Worm (Caenorhabditis elegans) whole organism, L4 larva: ENCODE data around the gene idpa-3.

ENCODE experiments used
- F10B5.3 ChIP-seq: sonication (generic microtip); optimal IDR thresholded peaks from 2 replicates; lab custom pipeline; 2016; ENCODE audit warnings: mild to moderate bottlenecking, missing genetic modification characterization, missing compliant biosample characterization
- F26F4.8 ChIP-seq: fragments of 200-800 bp; sonication (Bioruptor generic); conservative IDR thresholded peaks from 2 replicates; pipeline ENCODE4 v1.3.6; 2022; ENCODE audit warnings: missing genetic modification characterization, missing compliant biosample characterization
- R02D3.7 ChIP-seq: fragments of 150-350 bp; sonication (generic microtip); optimal IDR thresholded peaks from 3 replicates; lab custom pipeline; 2014; ENCODE audit warnings: missing biosample characterization, missing genetic modification characterization
- T20F7.1 ChIP-seq: fragments of 200-800 bp; sonication (Bioruptor generic); optimal IDR thresholded peaks from 2 replicates; lab custom pipeline; 2018; ENCODE audit warnings: mild to moderate bottlenecking, missing genetic modification characterization, missing compliant biosample characterization
- Y5F2A.4 ChIP-seq: fragments of 200-800 bp; sonication (Bioruptor generic); optimal IDR thresholded peaks from 2 replicates; lab custom pipeline; 2018; ENCODE audit warnings: mild to moderate bottlenecking, missing genetic modification characterization, missing compliant biosample characterization
- Y75B8A.6 ChIP-seq: fragments of 200-800 bp; sonication (Bioruptor generic); IDR thresholded peaks from 2 replicates; pipeline ENCODE4 v1.3.6; 2022; ENCODE audit warnings: missing genetic modification reagents, missing genetic modification characterization, missing compliant biosample characterization
- ama-1 ChIP-seq: fragments of 150-350 bp; optimal IDR thresholded peaks from 2 replicates; lab custom pipeline; 2014; ENCODE audit warnings: inconsistent platforms, mixed read lengths
- arid-1 ChIP-seq: fragments of 200-800 bp; sonication (Bioruptor generic); conservative IDR thresholded peaks from 2 replicates; pipeline ENCODE4 v1.3.6; 2022; ENCODE audit warnings: missing genetic modification reagents, missing genetic modification characterization, missing compliant biosample characterization
- attf-4 ChIP-seq: sonication (generic microtip); optimal IDR thresholded peaks from 3 replicates; lab custom pipeline; 2017; ENCODE audit warnings: missing biosample characterization, missing genetic modification characterization
- ceh-20 ChIP-seq: fragments of 200-800 bp; sonication (Bioruptor generic); IDR thresholded peaks from 2 replicates; pipeline ENCODE4 v1.3.6; 2022; ENCODE audit warnings: missing genetic modification reagents, missing genetic modification characterization, missing compliant biosample characterization
- ceh-62 ChIP-seq: sonication (generic microtip); optimal IDR thresholded peaks from 2 replicates; lab custom pipeline; 2017; ENCODE audit warnings: missing biosample characterization, missing genetic modification characterization
- ces-1 ChIP-seq: fragments of 150-350 bp; sonication (generic microtip); optimal IDR thresholded peaks from 4 replicates; lab custom pipeline; 2014; ENCODE audit warnings: missing biosample characterization, missing genetic modification reagents, missing genetic modification characterization
- cey-2 ChIP-seq: sonication (generic microtip); optimal IDR thresholded peaks from 3 replicates; lab custom pipeline; 2017; ENCODE audit warnings: missing genetic modification characterization, mild to moderate bottlenecking, missing compliant biosample characterization, antibody characterized with exemption, borderline replicate concordance; ENCODE audit not compliant: insufficient read depth
- daf-12 ChIP-seq: fragments of 150-350 bp; optimal IDR thresholded peaks from 2 replicates; lab custom pipeline; 2014; ENCODE audit warnings: missing biosample characterization, missing genetic modification reagents, missing genetic modification characterization
- daf-16 ChIP-seq, 3 experiments: sonication (generic microtip); optimal IDR thresholded peaks; 2 replicates each; lab custom pipeline; 2016 to 2017; ENCODE audit warnings: missing genetic modification characterization in 3 of 3, missing genetic modification reagents in 3 of 3, mild to moderate bottlenecking in 2 of 3, missing compliant biosample characterization in 2 of 3, missing biosample characterization in 1 of 3, moderate library complexity in 1 of 3
- dmd-8 ChIP-seq: fragments of 200-800 bp; sonication (Bioruptor generic); IDR thresholded peaks from 2 replicates; pipeline ENCODE4 v1.3.6; 2022; ENCODE audit warnings: missing genetic modification characterization, missing compliant biosample characterization
- duxl-1 ChIP-seq: sonication (generic microtip); optimal IDR thresholded peaks from 2 replicates; lab custom pipeline; 2016; ENCODE audit warnings: mild to moderate bottlenecking, missing genetic modification characterization, moderate library complexity, missing compliant biosample characterization; ENCODE audit not compliant: poor library complexity
- egl-43 ChIP-seq: fragments of 200-800 bp; sonication (Bioruptor generic); IDR thresholded peaks from 2 replicates; pipeline ENCODE4 v1.3.6; 2022; ENCODE audit warnings: missing genetic modification reagents, missing genetic modification characterization, missing compliant biosample characterization
- fos-1 ChIP-seq: fragments of 150-350 bp; optimal IDR thresholded peaks from 2 replicates; lab custom pipeline; 2014; ENCODE audit warnings: missing biosample characterization, missing genetic modification characterization
- hlh-30 ChIP-seq: sonication (generic microtip); optimal IDR thresholded peaks from 2 replicates; lab custom pipeline; 2017; ENCODE audit warnings: antibody characterized with exemption, mild to moderate bottlenecking, missing genetic modification characterization, missing compliant biosample characterization; ENCODE audit not compliant: insufficient read depth
- jun-1 ChIP-seq: fragments of 150-350 bp; optimal IDR thresholded peaks from 2 replicates; lab custom pipeline; 2014; ENCODE audit warnings: missing biosample characterization, missing genetic modification reagents, missing genetic modification characterization
- lin-39 ChIP-seq: fragments of 150-350 bp; optimal IDR thresholded peaks from 2 replicates; lab custom pipeline; 2014; ENCODE audit warnings: missing biosample characterization, missing genetic modification reagents, missing genetic modification characterization
- lir-3 ChIP-seq: sonication (generic microtip); optimal IDR thresholded peaks from 2 replicates; lab custom pipeline; 2016; ENCODE audit warnings: mild to moderate bottlenecking, missing genetic modification characterization, missing compliant biosample characterization
- lsy-2 ChIP-seq, 2 experiments: fragments of 150-350 bp in 1 of 2; sonication (generic microtip) in 1 of 2; optimal IDR thresholded peaks; 2 replicates each; lab custom pipeline; 2014 to 2017; ENCODE audit warnings: missing biosample characterization in 2 of 2, missing genetic modification characterization in 2 of 2
- mdl-1 ChIP-seq, 2 experiments: fragments of 150-350 bp in 1 of 2; sonication (generic microtip) in 1 of 2; optimal IDR thresholded peaks; 2 replicates each; lab custom pipeline; 2014 to 2017; ENCODE audit warnings: missing biosample characterization in 2 of 2, missing genetic modification characterization in 2 of 2
- nhr-25 ChIP-seq: sonication (generic microtip); optimal IDR thresholded peaks from 2 replicates; lab custom pipeline; 2017; ENCODE audit warnings: missing genetic modification characterization, mild to moderate bottlenecking, missing compliant biosample characterization, antibody characterized with exemption, moderate library complexity, borderline replicate concordance; ENCODE audit not compliant: insufficient read depth
- nhr-41 ChIP-seq: fragments of 200-800 bp; sonication (Bioruptor generic); IDR thresholded peaks from 2 replicates; pipeline ENCODE4 v1.3.6; 2022; ENCODE audit warnings: missing genetic modification reagents, missing genetic modification characterization, missing compliant biosample characterization
- nhr-6 ChIP-seq: fragments of 150-350 bp; optimal IDR thresholded peaks from 2 replicates; lab custom pipeline; 2014; ENCODE audit warnings: missing biosample characterization, missing genetic modification characterization
- nhr-77 ChIP-seq: fragments of 150-350 bp; optimal IDR thresholded peaks from 2 replicates; lab custom pipeline; 2014; ENCODE audit warnings: missing biosample characterization, missing genetic modification characterization
- pha-4 ChIP-seq, 2 experiments: fragments of 150-350 bp in 1 of 2; fragments of 200-800 bp in 1 of 2; sonication (Bioruptor generic) in 1 of 2; IDR thresholded peaks in 1 of 2; optimal IDR thresholded peaks in 1 of 2; 2 replicates each; pipeline versions ENCODE4 v1.3.6 to Lab custom; 2014 to 2022; ENCODE audit warnings: missing genetic modification characterization in 2 of 2, missing genetic modification reagents in 2 of 2, missing biosample characterization in 1 of 2, missing compliant biosample characterization in 1 of 2
- saeg-2 ChIP-seq: fragments of 200-800 bp; sonication (Bioruptor generic); IDR thresholded peaks from 2 replicates; pipeline ENCODE4 v1.3.6; 2022; ENCODE audit warnings: missing genetic modification reagents, missing genetic modification characterization, missing compliant biosample characterization
- sdz-12 ChIP-seq: fragments of 200-800 bp; sonication (Bioruptor generic); optimal IDR thresholded peaks from 2 replicates; lab custom pipeline; 2018; ENCODE audit warnings: mild to moderate bottlenecking, missing genetic modification characterization, missing compliant biosample characterization
- set-16 ChIP-seq: fragments of 200-800 bp; sonication (Bioruptor generic); IDR thresholded peaks from 2 replicates; pipeline ENCODE4 v1.3.6; 2022; ENCODE audit warnings: missing genetic modification reagents, missing genetic modification characterization, missing compliant biosample characterization
- skn-1 ChIP-seq: fragments of 150-350 bp; optimal IDR thresholded peaks from 2 replicates; lab custom pipeline; 2014; ENCODE audit warnings: missing biosample characterization, missing genetic modification characterization
- spr-1 ChIP-seq: sonication (generic microtip); optimal IDR thresholded peaks from 2 replicates; lab custom pipeline; 2016; ENCODE audit warnings: mild to moderate bottlenecking, missing genetic modification characterization, missing compliant biosample characterization
- spr-3 ChIP-seq: fragments of 200-800 bp; sonication (Bioruptor generic); optimal IDR thresholded peaks from 2 replicates; lab custom pipeline; 2018; ENCODE audit warnings: mild to moderate bottlenecking, missing genetic modification characterization, missing compliant biosample characterization
- tag-97 ChIP-seq: fragments of 200-800 bp; sonication (Bioruptor generic); IDR thresholded peaks from 2 replicates; pipeline ENCODE4 v1.3.6; 2022; ENCODE audit warnings: missing genetic modification characterization, missing compliant biosample characterization
- unc-130 ChIP-seq: sonication (generic microtip); optimal IDR thresholded peaks from 2 replicates; lab custom pipeline; 2016; ENCODE audit warnings: missing genetic modification reagents, missing genetic modification characterization, missing compliant biosample characterization
- unc-62 ChIP-seq, 3 experiments: fragments of 150-350 bp in 1 of 3; sonication (generic microtip); optimal IDR thresholded peaks in 2 of 3; peaks in 1 of 3; 1 replicate in 1 of 3; 2 replicates in 2 of 3; lab custom pipeline; 2014 to 2017; ENCODE audit warnings: missing biosample characterization in 3 of 3, missing genetic modification characterization in 3 of 3, missing genetic modification reagents in 3 of 3, missing genotype in 1 of 3
- vab-7 ChIP-seq: fragments of 200-800 bp; sonication (Bioruptor generic); IDR thresholded peaks from 2 replicates; pipeline ENCODE4 v1.3.6; 2022; ENCODE audit warnings: missing genetic modification reagents, missing genetic modification characterization, missing compliant biosample characterization
- ztf-11 ChIP-seq: fragments of 150-350 bp; optimal IDR thresholded peaks from 2 replicates; lab custom pipeline; 2014; ENCODE audit warnings: missing biosample characterization, missing genetic modification characterization
- ztf-7 ChIP-seq: fragments of 150-350 bp; optimal IDR thresholded peaks from 2 replicates; lab custom pipeline; 2014; ENCODE audit warnings: missing biosample characterization, missing genetic modification characterization

Gene idpa-3

ce11 chrX:10372556-10372955 is 36.3 kb downstream of the idpa-3 start, which contains the start of gene Y49A10A.2 (continued):
- TF ChIP-seq sdz-12 (GFP tag; lab: Kevin White, UChicago) (no peak), hlh-30 (tag; lab: Kevin White, UChicago) (peak; percentile 10), lin-39 (no peak)

DNA sequence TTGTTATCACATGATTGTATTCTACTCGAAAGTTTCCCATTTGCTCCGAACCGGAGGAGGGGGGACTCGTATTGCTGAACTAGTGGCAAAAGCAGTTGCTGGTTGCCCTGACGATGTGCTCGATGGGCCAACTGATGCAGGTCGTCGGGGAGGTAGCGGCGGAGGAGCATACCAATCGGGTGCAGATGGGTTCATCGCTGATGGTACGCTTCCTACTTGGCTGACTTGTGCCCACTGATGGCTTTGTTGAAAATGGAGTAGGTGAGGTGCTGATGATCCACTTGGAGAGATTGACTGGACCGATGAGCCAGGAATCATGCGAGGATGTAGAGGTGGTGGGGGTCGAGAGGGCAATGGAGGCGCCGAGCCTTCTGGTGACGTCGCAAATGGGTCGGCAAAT is 37.3 kb downstream of the idpa-3 start:
- TF ChIP-seq egl-43 (GFP tag; lab: Robert Waterston, UW) = 0 out of 2 replicates have a peak, but pooled peaks have one; percentile 39
- TF ChIP-seq set-16 (GFP tag; lab: Robert Waterston, UW) = peak; percentile 66
- no peak for TF ChIP-seq spr-3 (GFP tag; lab: Kevin White, UChicago)

DNA sequence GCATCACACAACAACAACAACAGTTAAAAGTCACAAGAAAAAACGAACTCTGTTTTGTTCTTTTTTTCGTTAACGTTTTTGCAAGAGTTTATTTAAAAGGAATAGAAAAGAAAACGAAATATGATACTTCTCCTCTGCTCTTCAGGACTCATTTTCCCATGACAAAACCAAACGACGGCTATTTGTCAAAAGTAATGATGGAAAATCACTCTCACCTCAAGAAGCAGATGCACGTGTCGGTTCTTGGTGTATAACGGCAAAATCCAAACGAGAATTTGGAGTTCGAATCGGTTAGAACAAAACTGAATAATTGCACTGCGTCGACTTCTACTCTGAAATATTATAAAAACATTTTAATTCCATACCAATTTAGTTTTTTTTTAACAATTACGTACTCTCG is 40.8 kb downstream of the idpa-3 start:
- TF ChIP-seq unc-62 (GFP tag; optimal IDR thresholded peaks at IDR 0.05 in 1 of 2; lab: Kevin White, UChicago) = peak in 1 of 2 experiments; percentile 95
- TF ChIP-seq unc-62 (tag; optimal IDR thresholded peaks at IDR 0.05; lab: Kevin White, UChicago) = no peak
- TF ChIP-seq vab-7 (GFP tag; lab: Robert Waterston, UW) = no peak
- TF ChIP-seq, all 104 proteins: peak for 1

ce11 chrX:10377663-10378062 is 41.4 kb downstream of the idpa-3 start:
- TF ChIP-seq jun-1 (tag; lab: Kevin White, UChicago) (no peak), tag-97 (GFP tag; lab: Robert Waterston, UW) (no peak), set-16 (GFP tag; lab: Robert Waterston, UW) (no peak), nhr-25 (tag; lab: Kevin White, UChicago) (peak; percentile 67), ztf-11 (tag; lab: Kevin White, UChicago) (no peak), attf-4 (tag; lab: Kevin White, UChicago) (no peak), ces-1 (peak; percentile 50), R02D3.7 (tag; lab: Kevin White, UChicago) (no peak), ztf-7 (tag; lab: Kevin White, UChicago) (peak; percentile 67), ceh-62 (tag; lab: Kevin White, UChicago) (no peak), daf-16 (GFP tag; optimal IDR thresholded peaks at IDR 0.05; lab: Kevin White, UChicago) (peak in 1 of 2 experiments; percentile 76), daf-16 (tag; optimal IDR thresholded peaks at IDR 0.05; lab: Kevin White, UChicago) (peak; percentile 64), spr-1 (tag; lab: Kevin White, UChicago) (no peak), hlh-30 (tag; lab: Kevin White, UChicago) (peak; percentile 98), skn-1 (tag; lab: Kevin White, UChicago) (no peak), vab-7 (GFP tag; lab: Robert Waterston, UW) (no peak), arid-1 (0 out of 2 replicates have a peak, but pooled peaks have one; percentile 11), lir-3 (tag; lab: Kevin White, UChicago) (no peak), nhr-77 (tag; lab: Kevin White, UChicago) (peak; percentile 28), Y75B8A.6 (GFP tag; lab: Robert Waterston, UW) (no peak), ama-1 (lab: Kevin White, UChicago) (no peak), saeg-2 (no peak), unc-62 (GFP tag; optimal IDR thresholded peaks at IDR 0.05 in 1 of 2; lab: Kevin White, UChicago) (peak in 1 of 2 experiments; percentile 99), unc-62 (tag; optimal IDR thresholded peaks at IDR 0.05; lab: Kevin White, UChicago) (no peak), pha-4 (GFP tag; IDR thresholded peaks at IDR 0.05; lab: Robert Waterston, UW) (peak; percentile 70), pha-4 (tag; optimal IDR thresholded peaks at IDR 0.05; lab: Kevin White, UChicago) (peak; percentile 33), F10B5.3 (peak; percentile 13), ceh-20 (GFP tag; lab: Robert Waterston, UW) (peak; percentile 80), daf-12 (tag; lab: Kevin White, UChicago) (no peak), lsy-2 (tag; optimal IDR thresholded peaks at IDR 0.05; lab: Kevin White, UChicago) (peak; percentile 46 to 92), fos-1 (tag; lab: Kevin White, UChicago) (no peak), unc-130 (GFP tag; lab: Kevin White, UChicago) (no peak), F26F4.8 (GFP tag; lab: Robert Waterston, UW) (no peak), nhr-41 (GFP tag; lab: Robert Waterston, UW) (no peak), cey-2 (tag; lab: Kevin White, UChicago) (no peak), T20F7.1 (no peak), Y5F2A.4 (GFP tag; lab: Kevin White, UChicago) (no peak), dmd-8 (GFP tag; lab: Robert Waterston, UW) (no peak), nhr-6 (tag; lab: Kevin White, UChicago) (peak; percentile 88), duxl-1 (no peak), mdl-1 (tag; optimal IDR thresholded peaks at IDR 0.05; lab: Kevin White, UChicago) (peak in 1 of 2 experiments; percentile 94)
